5 fruit fly cellular contexts compared by ENCODE assay signal in the genomic region with DNA sequence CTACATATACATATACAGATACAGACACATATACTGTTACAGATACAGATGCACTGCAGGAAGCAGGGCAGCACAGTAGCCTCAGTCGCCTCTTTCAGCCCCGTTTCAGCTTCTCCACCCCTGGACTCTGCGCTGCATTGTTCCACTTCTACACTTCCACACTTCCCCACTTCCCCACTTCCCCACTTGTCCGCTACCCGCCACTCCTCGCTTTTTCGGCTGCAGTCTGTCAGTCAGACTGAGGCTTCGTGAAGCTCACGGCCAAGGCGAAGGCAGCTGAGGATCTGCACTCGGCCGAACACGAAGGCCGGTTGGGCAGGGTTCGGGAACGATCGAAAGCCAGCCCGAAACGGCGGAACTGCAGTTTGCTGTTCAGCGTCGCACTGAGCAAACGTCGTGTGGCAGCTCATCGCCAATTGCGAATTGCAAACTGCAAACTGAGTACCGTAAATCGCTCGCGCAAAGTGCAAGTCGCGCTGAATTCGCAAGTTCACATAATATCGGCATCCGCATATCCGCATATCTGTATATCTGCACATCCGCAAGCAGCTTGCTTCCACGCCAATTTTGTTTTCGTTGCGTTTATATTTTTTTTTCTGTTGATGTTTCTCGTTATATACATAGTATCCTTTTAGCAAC.
TF ChIP-seq lines count a peak whose summit lies in the region.

No protein-coding gene starts in this region.

- no peak for TF ChIP-seq CTCF in whole organism, embryonic (GFP tag; optimal IDR thresholded peaks at IDR 0.05; lab: Kevin White, UChicago)

TF ChIP-seq in whole organism, adult, 20 proteins besides CTCF, POLR2A, EP300 and RAD21:
- TF ChIP-seq CG14711 (tag; optimal IDR thresholded peaks at IDR 0.05; lab: Kevin White, UChicago) (no peak), tj (GFP tag; optimal IDR thresholded peaks at IDR 0.05; lab: Kevin White, UChicago) (peak; percentile 94)

TF ChIP-seq in whole organism, embryonic, 481 proteins besides CTCF, POLR2A, EP300 and RAD21:
- peak; percentile 10 for TF ChIP-seq lbe (GFP tag; optimal IDR thresholded peaks at IDR 0.05; lab: Kevin White, UChicago)
- no peak for TF ChIP-seq CG33557 (GFP tag; optimal IDR thresholded peaks at IDR 0.05; lab: Kevin White, UChicago)
- TF ChIP-seq nom (GFP tag; optimal IDR thresholded peaks at IDR 0.05; lab: Kevin White, UChicago) = peak; percentile 71

TF ChIP-seq in whole organism, prepupa, 60 proteins besides CTCF, POLR2A, EP300 and RAD21 (continues in another document):
- TF ChIP-seq fkh (GFP tag; optimal IDR thresholded peaks at IDR 0.05; lab: Kevin White, UChicago) (no peak), CG3919 (GFP tag; optimal IDR thresholded peaks at IDR 0.05; lab: Kevin White, UChicago) (peak; percentile 14), acj6 (GFP tag; optimal IDR thresholded peaks at IDR 0.05; lab: Kevin White, UChicago) (no peak), CG34406 (GFP tag; optimal IDR thresholded peaks at IDR 0.05; lab: Kevin White, UChicago) (peak; percentile 5), CG1621 (tag; optimal IDR thresholded peaks at IDR 0.05; lab: Kevin White, UChicago) (peak; percentile 35), net (GFP tag; optimal IDR thresholded peaks at IDR 0.05; lab: Kevin White, UChicago) (no peak), CG6276 (GFP tag; optimal IDR thresholded peaks at IDR 0.05; lab: Kevin White, UChicago) (no peak), salr (GFP tag; optimal IDR thresholded peaks at IDR 0.05; lab: Kevin White, UChicago) (peak in 1 of 2 experiments; percentile 6), CG8632 (GFP tag; optimal IDR thresholded peaks at IDR 0.05; lab: Kevin White, UChicago) (no peak), CG9139 (GFP tag; optimal IDR thresholded peaks at IDR 0.05; lab: Kevin White, UChicago) (peak; percentile 8), CG11762 (GFP tag; optimal IDR thresholded peaks at IDR 0.05; lab: Kevin White, UChicago; ENCODE audit: insufficient read depth) (no peak), Met (GFP tag; optimal IDR thresholded peaks at IDR 0.05; lab: Kevin White, UChicago) (peak; percentile 21), ss (GFP tag; optimal IDR thresholded peaks at IDR 0.05; lab: Kevin White, UChicago) (peak; percentile 58 to 66), spab (GFP tag; optimal IDR thresholded peaks at IDR 0.05; lab: Kevin White, UChicago) (no peak), Hr4 (GFP tag; optimal IDR thresholded peaks at IDR 0.05; lab: Kevin White, UChicago) (no peak), Hr38 (GFP tag; optimal IDR thresholded peaks at IDR 0.05; lab: Kevin White, UChicago) (no peak), pdm3 (GFP tag; optimal IDR thresholded peaks at IDR 0.05; lab: Kevin White, UChicago) (peak; percentile 2), svp (GFP tag; lab: Kevin White, UChicago) (peak; percentile 82), Sox14 (GFP tag; optimal IDR thresholded peaks at IDR 0.05; lab: Kevin White, UChicago) (peak; percentile 19), Eip75B (GFP tag; optimal IDR thresholded peaks at IDR 0.05; lab: Kevin White, UChicago) (peak; percentile 53), topi (GFP tag; optimal IDR thresholded peaks at IDR 0.05; lab: Kevin White, UChicago) (peak; percentile 9), CG16779 (tag; optimal IDR thresholded peaks at IDR 0.05; lab: Kevin White, UChicago) (no peak), eg (GFP tag; IDR thresholded peaks at IDR 0.05; lab: Robert Waterston, UW) (no peak), CG3032 (tag; optimal IDR thresholded peaks at IDR 0.05; lab: Kevin White, UChicago) (peak; percentile 0), esn (GFP tag; optimal IDR thresholded peaks at IDR 0.05; lab: Kevin White, UChicago) (peak; percentile 19), Ets21C (GFP tag; optimal IDR thresholded peaks at IDR 0.05; lab: Kevin White, UChicago) (no peak)

TF ChIP-seq in whole organism, pupa, 21 proteins besides CTCF, POLR2A, EP300 and RAD21:
- TF ChIP-seq EcR (GFP tag; optimal IDR thresholded peaks at IDR 0.05; lab: Kevin White, UChicago) (peak; percentile 81), CG15710 (tag; optimal IDR thresholded peaks at IDR 0.05; lab: Kevin White, UChicago) (peak; percentile 6), Pif1A (GFP tag; optimal IDR thresholded peaks at IDR 0.05; lab: Kevin White, UChicago) (peak; percentile 37), CG8301 (tag; optimal IDR thresholded peaks at IDR 0.05; lab: Kevin White, UChicago) (no peak), CG8159 (tag; optimal IDR thresholded peaks at IDR 0.05; lab: Kevin White, UChicago) (peak; percentile 32), D1 (tag; optimal IDR thresholded peaks at IDR 0.05; lab: Kevin White, UChicago) (no peak), CG13204 (GFP tag; optimal IDR thresholded peaks at IDR 0.05; lab: Kevin White, UChicago) (peak; percentile 71), CG14655 (GFP tag; optimal IDR thresholded peaks at IDR 0.05; lab: Kevin White, UChicago) (no peak), CG4496 (GFP tag; IDR thresholded peaks at IDR 0.05; lab: Robert Waterston, UW) (peak; percentile 23; the same call in 1 of the 3 replicates), Snoo (tag; optimal IDR thresholded peaks at IDR 0.05; lab: Kevin White, UChicago) (peak; percentile 53)

TF ChIP-seq in whole organism, wandering third instar larva, 38 proteins besides CTCF, POLR2A, EP300 and RAD21:
- peak in 1 of 2 experiments; percentile 18 for TF ChIP-seq foxo (GFP tag; optimal IDR thresholded peaks at IDR 0.05; lab: Kevin White, UChicago)
- peak; percentile 17 for TF ChIP-seq h (GFP tag; optimal IDR thresholded peaks at IDR 0.05; lab: Kevin White, UChicago)
- TF ChIP-seq Jra (GFP tag; optimal IDR thresholded peaks at IDR 0.05; lab: Kevin White, UChicago) = no peak
- no peak for TF ChIP-seq GATAd (GFP tag; optimal IDR thresholded peaks at IDR 0.05; lab: Kevin White, UChicago)
- no peak for TF ChIP-seq jim (GFP tag; optimal IDR thresholded peaks at IDR 0.05; lab: Kevin White, UChicago)
- no peak for TF ChIP-seq lola (GFP tag; optimal IDR thresholded peaks at IDR 0.05; lab: Kevin White, UChicago)
- TF ChIP-seq ey (GFP tag; optimal IDR thresholded peaks at IDR 0.05; lab: Kevin White, UChicago) = no peak
- peak; percentile 3 for TF ChIP-seq CG9705 (GFP tag; optimal IDR thresholded peaks at IDR 0.05; lab: Kevin White, UChicago)
- TF ChIP-seq fru (GFP tag; optimal IDR thresholded peaks at IDR 0.05; lab: Kevin White, UChicago) = peak; percentile 32
- peak; percentile 21 for TF ChIP-seq HLH106 (tag; optimal IDR thresholded peaks at IDR 0.05; lab: Kevin White, UChicago)
- TF ChIP-seq tai (GFP tag; optimal IDR thresholded peaks at IDR 0.05; lab: Kevin White, UChicago) = no peak
- TF ChIP-seq sv (GFP tag; optimal IDR thresholded peaks at IDR 0.05; lab: Kevin White, UChicago) = no peak
- TF ChIP-seq pan (optimal IDR thresholded peaks at IDR 0.05; lab: Kevin White, UChicago) = no peak
- TF ChIP-seq N (GFP tag; optimal IDR thresholded peaks at IDR 0.05; lab: Kevin White, UChicago) = peak; percentile 7
- peak; percentile 65 for TF ChIP-seq psq (GFP tag; optimal IDR thresholded peaks at IDR 0.05; lab: Kevin White, UChicago)
- no peak for TF ChIP-seq Vsx2 (GFP tag; optimal IDR thresholded peaks at IDR 0.05; lab: Kevin White, UChicago; ENCODE audit: partially characterized antibody)
- TF ChIP-seq br (GFP tag; optimal IDR thresholded peaks at IDR 0.05; lab: Kevin White, UChicago) = no peak
- peak; percentile 34 for TF ChIP-seq Rel (GFP tag; optimal IDR thresholded peaks at IDR 0.05; lab: Kevin White, UChicago)
- TF ChIP-seq Rel (tag; optimal IDR thresholded peaks at IDR 0.05; lab: Kevin White, UChicago) = peak; percentile 31
- TF ChIP-seq CG32264 (GFP tag; optimal IDR thresholded peaks at IDR 0.05; lab: Kevin White, UChicago) = no peak
- TF ChIP-seq Sp1 (GFP tag; optimal IDR thresholded peaks at IDR 0.05; lab: Kevin White, UChicago) = peak; percentile 42
- no peak for TF ChIP-seq usp (GFP tag; optimal IDR thresholded peaks at IDR 0.05; lab: Kevin White, UChicago)
- no peak for TF ChIP-seq dsf (GFP tag; optimal IDR thresholded peaks at IDR 0.05; lab: Kevin White, UChicago; ENCODE audit: borderline replicate concordance)
- TF ChIP-seq Dif (GFP tag; optimal IDR thresholded peaks at IDR 0.05; lab: Kevin White, UChicago; ENCODE audit: partially characterized antibody) = no peak
- peak; percentile 40 for TF ChIP-seq Hnf4 (GFP tag; optimal IDR thresholded peaks at IDR 0.05; lab: Kevin White, UChicago)
